Worm (Caenorhabditis elegans): ENCODE results near the gene mrpl-40.
A peak's percentile ranks its signal among the peaks of the same experiment; 100 is the strongest.

The mrpl-40 gene

ce11 chrIII:49064-49463, 38.3 kb upstream of the mrpl-40 start:
- no peak for TF ChIP-seq nhr-20 (tag; optimal IDR thresholded peaks at IDR 0.05)
- no peak for TF ChIP-seq lin-14 (GFP tag; optimal IDR thresholded peaks at IDR 0.05)
- TF ChIP-seq swsn-7 (tag; optimal IDR thresholded peaks at IDR 0.05), result no peak
- no peak for TF ChIP-seq jun-1 (tag; optimal IDR thresholded peaks at IDR 0.05)
- TF ChIP-seq ceh-90 (tag; optimal IDR thresholded peaks at IDR 0.05), result no peak
- no peak for TF ChIP-seq lin-13 (GFP tag; optimal IDR thresholded peaks at IDR 0.05)
- no peak for TF ChIP-seq nhr-19 (GFP tag; conservative IDR thresholded peaks at IDR 0.05)

ce11 chrIII:50418-50817, 36.9 kb upstream of the mrpl-40 start:
- TF ChIP-seq efl-1 (optimal IDR thresholded peaks at IDR 0.05), result no peak
- TF ChIP-seq efl-1 (GFP tag; optimal IDR thresholded peaks at IDR 0.05 in 1 of 2), result peak in 1 of 2 experiments; percentile 10
- peak; percentile 32 for TF ChIP-seq nhr-85 (tag)
- no peak for TF ChIP-seq nhr-77 (tag; optimal IDR thresholded peaks at IDR 0.05)

- TF ChIP-seq C16A3.4 (tag; optimal IDR thresholded peaks at IDR 0.05), result no peak
- no peak for TF ChIP-seq hlh-4 (tag; optimal IDR thresholded peaks at IDR 0.05)
- TF ChIP-seq vab-15 (tag; optimal IDR thresholded peaks at IDR 0.05), result no peak
Measured at ce11 chrIII:51622-52021, 35.7 kb upstream of the mrpl-40 start.

- TF ChIP-seq swsn-7 (tag; optimal IDR thresholded peaks at IDR 0.05) (no peak), xbp-1 (tag; optimal IDR thresholded peaks at IDR 0.05) (no peak), fkh-8 (tag; optimal IDR thresholded peaks at IDR 0.05) (no peak), blmp-1 (tag; optimal IDR thresholded peaks at IDR 0.05) (no peak), ceh-63 (GFP tag; optimal IDR thresholded peaks at IDR 0.05) (no peak), snpc-4 (tag; optimal IDR thresholded peaks at IDR 0.05) (no peak), rnt-1 (tag; optimal IDR thresholded peaks at IDR 0.05) (no peak), elt-2 (tag; optimal IDR thresholded peaks at IDR 0.05) (no peak), tlp-1 (tag; optimal IDR thresholded peaks at IDR 0.05) (no peak), ceh-82 (tag; optimal IDR thresholded peaks at IDR 0.05) (no peak), ceh-90 (tag; optimal IDR thresholded peaks at IDR 0.05) (no peak)
Measured at ce11 chrIII:53696-54095, 33.7 kb upstream of the mrpl-40 start.

ce11 chrIII:61045-61444, 26.3 kb upstream of the mrpl-40 start, which contains the start of gene btb-5:
Gene btb-5 (minus strand): TSS chrIII:61145.
- no peak for TF ChIP-seq nhr-47 (tag; optimal IDR thresholded peaks at IDR 0.05)
- no peak for TF ChIP-seq zip-4 (GFP tag; optimal IDR thresholded peaks at IDR 0.05)
- no peak for TF ChIP-seq ceh-8 (GFP tag; optimal IDR thresholded peaks at IDR 0.05)
- no peak for TF ChIP-seq fkh-4 (tag; optimal IDR thresholded peaks at IDR 0.05; ENCODE audit: borderline replicate concordance)
- no peak for TF ChIP-seq mep-1 (tag; optimal IDR thresholded peaks at IDR 0.05)
- no peak for TF ChIP-seq dsc-1 (tag; optimal IDR thresholded peaks at IDR 0.05)
- TF ChIP-seq tbx-2 (tag; optimal IDR thresholded peaks at IDR 0.05), result no peak
- TF ChIP-seq aly-2 (tag; optimal IDR thresholded peaks at IDR 0.05), result no peak
- no peak for TF ChIP-seq ces-1 (GFP tag; optimal IDR thresholded peaks at IDR 0.05)
- no peak for TF ChIP-seq nhr-19 (GFP tag; conservative IDR thresholded peaks at IDR 0.05)
- no peak for TF ChIP-seq nhr-84 (tag; optimal IDR thresholded peaks at IDR 0.05)
- no peak for TF ChIP-seq lir-3 (tag; optimal IDR thresholded peaks at IDR 0.05; ENCODE audit: poor library complexity)
- no peak for TF ChIP-seq fkh-8 (tag; optimal IDR thresholded peaks at IDR 0.05)
- no peak for TF ChIP-seq snu-23 (GFP tag; optimal IDR thresholded peaks at IDR 0.05)

ce11 chrIII:62383-62873, 24.9 kb upstream of the mrpl-40 start:
- TF ChIP-seq nhr-71 (tag; optimal IDR thresholded peaks at IDR 0.05), result peak; percentile 37
- TF ChIP-seq tbx-2 (tag; optimal IDR thresholded peaks at IDR 0.05), result no peak
- TF ChIP-seq nhr-19 (GFP tag; conservative IDR thresholded peaks at IDR 0.05), result peak; percentile 44
- TF ChIP-seq lin-14 (GFP tag; optimal IDR thresholded peaks at IDR 0.05), result peak; percentile 45
- peak; percentile 27 for TF ChIP-seq swsn-7 (tag; optimal IDR thresholded peaks at IDR 0.05)
- peak; percentile 94 for TF ChIP-seq aly-2 (tag; optimal IDR thresholded peaks at IDR 0.05)
- TF ChIP-seq snu-23 (GFP tag; optimal IDR thresholded peaks at IDR 0.05), result peak; percentile 26
- no peak for TF ChIP-seq nhr-84 (tag; optimal IDR thresholded peaks at IDR 0.05)
- TF ChIP-seq unc-86 (tag; optimal IDR thresholded peaks at IDR 0.05), result no peak
- peak; percentile 38; the same call in 1 of the 2 replicates for TF ChIP-seq ceh-88 (GFP tag; IDR thresholded peaks at IDR 0.05)
- TF ChIP-seq ceh-82 (tag; optimal IDR thresholded peaks at IDR 0.05), result peak in 1 of 3 experiments; percentile 13
- no peak for TF ChIP-seq dpl-1 (GFP tag; optimal IDR thresholded peaks at IDR 0.05)
- peak; percentile 27 for TF ChIP-seq ztf-4 (tag; optimal IDR thresholded peaks at IDR 0.05)
- TF ChIP-seq grh-1 (GFP tag; IDR thresholded peaks at IDR 0.05), result no peak
- TF ChIP-seq lsy-2 (tag; optimal IDR thresholded peaks at IDR 0.05), result peak in 1 of 2 experiments; percentile 9
- no peak for TF ChIP-seq zip-4 (GFP tag; optimal IDR thresholded peaks at IDR 0.05)
- TF ChIP-seq ets-5 (GFP tag; IDR thresholded peaks at IDR 0.05), result no peak
- no peak for TF ChIP-seq fkh-4 (tag; optimal IDR thresholded peaks at IDR 0.05; ENCODE audit: borderline replicate concordance)
- no peak for TF ChIP-seq unc-130 (tag; optimal IDR thresholded peaks at IDR 0.05)

All from whole organism, L1 larva.